Worm (Caenorhabditis elegans): ENCODE measurements around the gene C29F4.3.
"Not testable (repeated sequence)": the region's sequence is repeated elsewhere in the genome, so short reads cannot be mapped to it uniquely, and the experiment has no call there.

DNA sequence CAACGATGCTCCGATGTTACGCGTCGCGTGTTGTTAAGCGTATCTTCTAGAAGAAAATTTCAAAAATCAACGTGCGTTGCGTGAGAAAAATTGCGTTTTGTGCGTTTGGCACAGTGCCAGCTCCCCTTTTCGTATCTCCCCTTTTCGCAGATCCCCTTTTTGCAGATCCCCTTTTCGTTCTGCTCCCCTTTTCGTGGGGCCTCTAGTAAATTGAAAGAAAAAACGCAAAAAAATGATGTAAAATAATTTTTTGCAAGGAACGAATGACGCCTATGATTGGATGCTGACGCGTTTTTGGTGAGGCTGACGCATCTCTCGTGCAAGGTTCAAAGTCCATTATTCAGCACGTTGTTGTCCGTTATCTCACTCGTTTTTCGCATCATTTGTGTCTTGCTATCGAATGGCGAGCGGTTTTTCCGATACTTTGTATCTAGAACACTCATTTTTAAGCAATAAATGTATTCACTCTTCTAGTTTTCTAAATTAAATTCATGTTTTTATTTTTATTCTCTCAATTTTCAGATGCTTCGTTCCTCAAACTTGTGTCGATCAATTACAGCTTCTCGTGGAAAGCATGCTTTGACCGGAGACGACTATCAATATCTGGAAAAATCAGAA lies 44.5 kb downstream of the C29F4.3 start, which contains the start of gene cpt-2:
- not testable (repeated sequence) for TF ChIP-seq pqm-1 (tag; optimal IDR thresholded peaks at IDR 0.05); ceh-9 (tag; optimal IDR thresholded peaks at IDR 0.05); lin-11 (tag; optimal IDR thresholded peaks at IDR 0.05); ama-1 (optimal IDR thresholded peaks at IDR 0.05); pha-4 (tag; optimal IDR thresholded peaks at IDR 0.05); hlh-15 (tag; optimal IDR thresholded peaks at IDR 0.05); unc-3 (GFP tag; conservative IDR thresholded peaks at IDR 0.05); unc-3 (tag; optimal IDR thresholded peaks at IDR 0.05); madf-2 (tag; optimal IDR thresholded peaks at IDR 0.05)
- TF ChIP-seq nfya-1 (tag; optimal IDR thresholded peaks at IDR 0.05) (peak; percentile 53), C08G9.2 (tag; optimal IDR thresholded peaks at IDR 0.05) (peak; percentile 47)

All from whole organism, late embryonic.